Fruit fly (Drosophila melanogaster): ENCODE data around the gene CG7607.

CG7607 gene

dm6 chr3L:11199320-11199719 is at the start of gene CG7607:
Gene CG7607, plus strand, starts transcription at chr3L:11199620.
- no peak for TF ChIP-seq CG12768 (GFP tag; optimal IDR thresholded peaks at IDR 0.05)
- no peak for TF ChIP-seq CG7101 (tag; optimal IDR thresholded peaks at IDR 0.05)
- TF ChIP-seq CG5204 (GFP tag; optimal IDR thresholded peaks at IDR 0.05) = no peak
- TF ChIP-seq CG7045 (GFP tag; optimal IDR thresholded peaks at IDR 0.05) = no peak
- no peak for TF ChIP-seq CG1620 (GFP tag; optimal IDR thresholded peaks at IDR 0.05)
- TF ChIP-seq pad (GFP tag; optimal IDR thresholded peaks at IDR 0.05) = no peak
- TF ChIP-seq ovo (GFP tag; optimal IDR thresholded peaks at IDR 0.05) = no peak
- no peak for TF ChIP-seq Clk (GFP tag; optimal IDR thresholded peaks at IDR 0.05)
- no peak for TF ChIP-seq cnc (optimal IDR thresholded peaks at IDR 0.05)
- TF ChIP-seq Mnt (GFP tag; optimal IDR thresholded peaks at IDR 0.05) = no peak
- no peak for TF ChIP-seq CG14711 (tag; optimal IDR thresholded peaks at IDR 0.05)
- TF ChIP-seq tj (GFP tag; optimal IDR thresholded peaks at IDR 0.05) = no peak
- no peak for TF ChIP-seq CG11617 (GFP tag; optimal IDR thresholded peaks at IDR 0.05)
- no peak for TF ChIP-seq toe (GFP tag; optimal IDR thresholded peaks at IDR 0.05)
- TF ChIP-seq bab1 (GFP tag; optimal IDR thresholded peaks at IDR 0.05) = no peak

dm6 chr3L:11150735-11151287 is 48.6 kb upstream of the CG7607 start, which contains the start of gene CG6216:
Gene CG6216, minus strand, starts transcription at chr3L:11150785.
- TF ChIP-seq CG7045 (GFP tag; optimal IDR thresholded peaks at IDR 0.05) (no peak), bab1 (GFP tag; optimal IDR thresholded peaks at IDR 0.05) (no peak), Crg-1 (GFP tag; optimal IDR thresholded peaks at IDR 0.05) (no peak), pad (GFP tag; optimal IDR thresholded peaks at IDR 0.05) (no peak), CG12768 (GFP tag; optimal IDR thresholded peaks at IDR 0.05) (no peak), CG14711 (tag; optimal IDR thresholded peaks at IDR 0.05) (no peak), cnc (optimal IDR thresholded peaks at IDR 0.05) (no peak), Mnt (GFP tag; optimal IDR thresholded peaks at IDR 0.05) (no peak), kay (GFP tag; ENCODE audit: borderline replicate concordance) (no peak), tj (GFP tag; optimal IDR thresholded peaks at IDR 0.05) (no peak), CG7101 (tag; optimal IDR thresholded peaks at IDR 0.05) (no peak), Clk (GFP tag; optimal IDR thresholded peaks at IDR 0.05) (no peak), ovo (GFP tag; optimal IDR thresholded peaks at IDR 0.05) (no peak), toe (GFP tag; optimal IDR thresholded peaks at IDR 0.05) (no peak), CG5204 (GFP tag; optimal IDR thresholded peaks at IDR 0.05) (no peak), CG11617 (GFP tag; optimal IDR thresholded peaks at IDR 0.05) (no peak), CG1620 (GFP tag; optimal IDR thresholded peaks at IDR 0.05) (no peak), CG33017 (tag; optimal IDR thresholded peaks at IDR 0.05) (no peak), cic (GFP tag; optimal IDR thresholded peaks at IDR 0.05) (no peak)

dm6 chr3L:11155380-11155779 is 44.0 kb upstream of the CG7607 start:
- no peak for TF ChIP-seq toe (GFP tag; optimal IDR thresholded peaks at IDR 0.05)
- no peak for TF ChIP-seq CG14711 (tag; optimal IDR thresholded peaks at IDR 0.05)
- TF ChIP-seq CG1620 (GFP tag; optimal IDR thresholded peaks at IDR 0.05) = no peak
- no peak for TF ChIP-seq kay (GFP tag; ENCODE audit: borderline replicate concordance)
- TF ChIP-seq Mnt (GFP tag; optimal IDR thresholded peaks at IDR 0.05) = no peak
- no peak for TF ChIP-seq CG7045 (GFP tag; optimal IDR thresholded peaks at IDR 0.05)
- no peak for TF ChIP-seq pad (GFP tag; optimal IDR thresholded peaks at IDR 0.05)
- no peak for TF ChIP-seq cnc (optimal IDR thresholded peaks at IDR 0.05)
- TF ChIP-seq CG12768 (GFP tag; optimal IDR thresholded peaks at IDR 0.05) = no peak
- TF ChIP-seq bab1 (GFP tag; optimal IDR thresholded peaks at IDR 0.05) = no peak
- no peak for TF ChIP-seq tj (GFP tag; optimal IDR thresholded peaks at IDR 0.05)
- no peak for TF ChIP-seq CG11617 (GFP tag; optimal IDR thresholded peaks at IDR 0.05)
- no peak for TF ChIP-seq ovo (GFP tag; optimal IDR thresholded peaks at IDR 0.05)
- TF ChIP-seq CG7101 (tag; optimal IDR thresholded peaks at IDR 0.05) = no peak
- TF ChIP-seq Clk (GFP tag; optimal IDR thresholded peaks at IDR 0.05) = no peak
- TF ChIP-seq Crg-1 (GFP tag; optimal IDR thresholded peaks at IDR 0.05) = no peak
- TF ChIP-seq Hr96 (GFP tag; optimal IDR thresholded peaks at IDR 0.05) = no peak
- TF ChIP-seq CG33017 (tag; optimal IDR thresholded peaks at IDR 0.05) = no peak
- no peak for TF ChIP-seq CG5204 (GFP tag; optimal IDR thresholded peaks at IDR 0.05)
- no peak for TF ChIP-seq cic (GFP tag; optimal IDR thresholded peaks at IDR 0.05)

dm6 chr3L:11164899-11165298 is 34.5 kb upstream of the CG7607 start, which contains the start of gene Alg10:
Gene Alg10, plus strand, starts transcription at chr3L:11164971.
- TF ChIP-seq CG1620 (GFP tag; optimal IDR thresholded peaks at IDR 0.05) = no peak
- no peak for TF ChIP-seq CG12768 (GFP tag; optimal IDR thresholded peaks at IDR 0.05)
- TF ChIP-seq CG7045 (GFP tag; optimal IDR thresholded peaks at IDR 0.05) = no peak
- no peak for TF ChIP-seq tj (GFP tag; optimal IDR thresholded peaks at IDR 0.05)
- no peak for TF ChIP-seq cic (GFP tag; optimal IDR thresholded peaks at IDR 0.05)

dm6 chr3L:11169299-11170181 is 29.9 kb upstream of the CG7607 start, which contains the start of the genes wls and Adck5:
Gene wls, minus strand, starts transcription at chr3L:11169625.
Gene Adck5, plus strand, starts transcription at chr3L:11169817.
- peak; percentile 90 for TF ChIP-seq bab1 (GFP tag; optimal IDR thresholded peaks at IDR 0.05)
- peak; percentile 31 for TF ChIP-seq ovo (GFP tag; optimal IDR thresholded peaks at IDR 0.05)
- TF ChIP-seq CG11617 (GFP tag; optimal IDR thresholded peaks at IDR 0.05) = peak; percentile 77
- peak; percentile 20 for TF ChIP-seq CG14711 (tag; optimal IDR thresholded peaks at IDR 0.05)
- peak; percentile 43 for TF ChIP-seq pad (GFP tag; optimal IDR thresholded peaks at IDR 0.05)
- TF ChIP-seq Hr96 (GFP tag; optimal IDR thresholded peaks at IDR 0.05) = peak; percentile 46
- TF ChIP-seq toe (GFP tag; optimal IDR thresholded peaks at IDR 0.05) = peak; percentile 52
- TF ChIP-seq CG5204 (GFP tag; optimal IDR thresholded peaks at IDR 0.05) = peak; percentile 48
- no peak for TF ChIP-seq cic (GFP tag; optimal IDR thresholded peaks at IDR 0.05)
- TF ChIP-seq CG33017 (tag; optimal IDR thresholded peaks at IDR 0.05) = peak; percentile 49
- peak; percentile 47 for TF ChIP-seq CG1620 (GFP tag; optimal IDR thresholded peaks at IDR 0.05)
- peak; percentile 67 for TF ChIP-seq CG12768 (GFP tag; optimal IDR thresholded peaks at IDR 0.05)
- TF ChIP-seq Crg-1 (GFP tag; optimal IDR thresholded peaks at IDR 0.05) = peak; percentile 38
- no peak for TF ChIP-seq Clk (GFP tag; optimal IDR thresholded peaks at IDR 0.05)
- peak; percentile 57 for TF ChIP-seq CG7101 (tag; optimal IDR thresholded peaks at IDR 0.05)
- TF ChIP-seq kay (GFP tag; ENCODE audit: borderline replicate concordance) = no peak
- no peak for TF ChIP-seq cnc (optimal IDR thresholded peaks at IDR 0.05)
- TF ChIP-seq Mnt (GFP tag; optimal IDR thresholded peaks at IDR 0.05) = peak; percentile 24
- peak; percentile 35 for TF ChIP-seq tj (GFP tag; optimal IDR thresholded peaks at IDR 0.05)
- peak; percentile 59 for TF ChIP-seq CG7045 (GFP tag; optimal IDR thresholded peaks at IDR 0.05)

Measured in whole organism, adult.